Worm (Caenorhabditis elegans) whole organism, late embryonic: ENCODE results near the gene mlc-7.

ENCODE experiments used
- F13H6.1 ChIP-seq: sonication (generic microtip); optimal IDR thresholded peaks from 2 replicates; lab custom pipeline; 2016; ENCODE audit warnings: missing genetic modification characterization, missing compliant biosample characterization
- ceh-22 ChIP-seq: sonication (generic microtip); optimal IDR thresholded peaks from 2 replicates; lab custom pipeline; 2017; ENCODE audit warnings: missing biosample characterization, missing genetic modification characterization
- dmd-4 ChIP-seq: sonication (generic microtip); optimal IDR thresholded peaks from 2 replicates; lab custom pipeline; 2016; ENCODE audit warnings: borderline replicate concordance, missing genetic modification characterization, missing compliant biosample characterization
- dve-1 ChIP-seq: sonication (generic microtip); optimal IDR thresholded peaks from 2 replicates; lab custom pipeline; 2017; ENCODE audit warnings: antibody characterized with exemption, mild to moderate bottlenecking, missing genetic modification characterization, missing compliant biosample characterization
- elt-4 ChIP-seq: sonication (generic microtip); optimal IDR thresholded peaks from 2 replicates; lab custom pipeline; 2016; ENCODE audit warnings: missing genetic modification characterization, missing compliant biosample characterization
- ets-4 ChIP-seq: sonication (generic microtip); optimal IDR thresholded peaks from 2 replicates; lab custom pipeline; 2016; ENCODE audit warnings: missing genetic modification characterization, missing compliant biosample characterization
- pax-1 ChIP-seq: fragments of 150-350 bp; optimal IDR thresholded peaks from 2 replicates; lab custom pipeline; 2014; ENCODE audit warnings: missing biosample characterization, missing genetic modification characterization
- ref-2 ChIP-seq: sonication (generic microtip); optimal IDR thresholded peaks from 2 replicates; lab custom pipeline; 2016; ENCODE audit warnings: missing genetic modification characterization, missing compliant biosample characterization
- tbx-7 ChIP-seq: sonication (generic microtip); optimal IDR thresholded peaks from 2 replicates; lab custom pipeline; 2016; ENCODE audit warnings: missing genotype, missing genetic modification characterization, missing compliant biosample characterization

The mlc-7 gene

DNA sequence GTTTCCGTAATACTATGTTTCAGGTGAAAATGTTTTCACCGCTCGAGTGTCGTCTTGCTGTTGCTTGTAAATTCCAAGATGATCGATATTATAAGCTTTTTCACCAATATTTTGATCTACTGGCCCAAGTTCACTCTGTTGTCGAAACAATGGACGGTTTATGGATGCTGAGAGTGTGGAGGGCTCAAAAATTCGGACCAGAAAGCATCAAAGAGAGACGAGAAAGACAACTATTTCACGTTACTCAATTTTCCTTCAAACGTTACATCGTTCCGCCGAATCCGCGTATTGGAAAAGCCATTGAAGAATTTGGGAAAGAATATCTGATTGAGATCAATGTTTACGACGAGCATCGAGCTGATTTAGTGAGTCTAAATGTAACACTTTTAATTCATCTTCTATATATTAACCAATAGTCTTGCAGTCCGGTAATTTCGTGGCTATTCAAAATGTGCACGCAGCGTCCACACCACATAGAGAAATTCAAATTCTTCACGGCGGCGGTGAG, 29.0 kb downstream of the mlc-7 start, which contains the start of gene pot-3:
Gene pot-3 (plus strand): TSS at position 17 of the 508 bp plus-strand sequence.
- peak; percentile 63 for TF ChIP-seq ref-2 (tag; lab: Kevin White, UChicago)
- TF ChIP-seq tbx-7 (tag; lab: Kevin White, UChicago): no peak
- no peak for TF ChIP-seq dve-1 (tag; lab: Kevin White, UChicago)
- peak; percentile 41 for TF ChIP-seq ceh-22 (tag; lab: Kevin White, UChicago)
- peak; percentile 94 for TF ChIP-seq elt-4 (tag; lab: Kevin White, UChicago)
- TF ChIP-seq F13H6.1 (tag; lab: Kevin White, UChicago): no peak
- TF ChIP-seq ets-4 (tag; lab: Kevin White, UChicago): no peak
- no peak for TF ChIP-seq pax-1 (tag; lab: Kevin White, UChicago)
- no peak for TF ChIP-seq dmd-4 (tag; lab: Kevin White, UChicago)
- TF ChIP-seq, all 69 proteins: peak for 3
